Worm (Caenorhabditis elegans) whole organism, young adult: ENCODE data around the gene yif-1.
A peak's percentile ranks its signal among the peaks of the same experiment; 100 is the strongest.

Source experiments
- B0019.2 ChIP-seq: fragments of 200-800 bp; sonication (Bioruptor generic); conservative IDR thresholded peaks from 2 replicates; pipeline ENCODE4 v1.3.6; 2022; ENCODE audit warnings: missing genetic modification reagents, missing genetic modification characterization, missing compliant biosample characterization
- B0035.1 ChIP-seq: sonication (generic microtip); optimal IDR thresholded peaks from 2 replicates; lab custom pipeline; 2016; ENCODE audit warnings: missing genetic modification characterization, mild to moderate bottlenecking, missing compliant biosample characterization, missing genotype, missing genetic modification reagents
- B0261.1 ChIP-seq: sonication (generic microtip); optimal IDR thresholded peaks from 2 replicates; lab custom pipeline; 2016; ENCODE audit warnings: mild to moderate bottlenecking, missing genetic modification characterization, moderate library complexity, missing compliant biosample characterization
- F10E7.11 ChIP-seq: sonication (generic microtip); optimal IDR thresholded peaks from 2 replicates; lab custom pipeline; 2017; ENCODE audit warnings: mild to moderate bottlenecking, missing genetic modification characterization, moderate library complexity, missing compliant biosample characterization
- F23B12.7 ChIP-seq: sonication (generic microtip); optimal IDR thresholded peaks from 2 replicates; lab custom pipeline; 2017; ENCODE audit warnings: missing genetic modification characterization, mild to moderate bottlenecking, missing compliant biosample characterization, antibody characterized with exemption, moderate library complexity; ENCODE audit not compliant: insufficient read depth
- F33H1.4 ChIP-seq: fragments of 200-800 bp; sonication (Bioruptor generic); IDR thresholded peaks from 2 replicates; pipeline ENCODE4 v1.3.6; 2022; ENCODE audit warnings: missing genetic modification reagents, missing genetic modification characterization, missing compliant biosample characterization
- F57A8.1 ChIP-seq: fragments of 200-800 bp; sonication (Bioruptor generic); optimal IDR thresholded peaks from 2 replicates; lab custom pipeline; 2018; ENCODE audit warnings: mild to moderate bottlenecking, missing genetic modification characterization, moderate library complexity, missing compliant biosample characterization
- T07F8.4 ChIP-seq: sonication (generic microtip); optimal IDR thresholded peaks from 2 replicates; lab custom pipeline; 2016; ENCODE audit warnings: mild to moderate bottlenecking, missing genetic modification characterization, moderate library complexity, missing compliant biosample characterization
- Y53F4B.3 ChIP-seq: fragments of 200-800 bp; sonication (Bioruptor generic); IDR thresholded peaks from 2 replicates; pipeline ENCODE4 v1.3.6; 2022; ENCODE audit warnings: missing genetic modification reagents, missing genetic modification characterization, missing compliant biosample characterization
- aptf-3 ChIP-seq: fragments of 200-800 bp; sonication (Bioruptor generic); IDR thresholded peaks from 2 replicates; pipeline ENCODE4 v1.3.6; 2022; ENCODE audit warnings: missing genetic modification characterization, missing compliant biosample characterization
- atf-7 ChIP-seq: sonication (generic microtip); optimal IDR thresholded peaks from 2 replicates; lab custom pipeline; 2017; ENCODE audit warnings: mild to moderate bottlenecking, missing genetic modification characterization, missing compliant biosample characterization
- attf-5 ChIP-seq: fragments of 200-800 bp; sonication (Bioruptor generic); optimal IDR thresholded peaks from 2 replicates; lab custom pipeline; 2018; ENCODE audit warnings: mild to moderate bottlenecking, missing genetic modification characterization, missing compliant biosample characterization
- attf-6 ChIP-seq: fragments of 200-800 bp; sonication (Bioruptor generic); IDR thresholded peaks from 2 replicates; pipeline ENCODE4 v1.3.6; 2022; ENCODE audit warnings: missing genetic modification reagents, missing genetic modification characterization, missing compliant biosample characterization
- bed-2 ChIP-seq: fragments of 200-800 bp; sonication (Bioruptor generic); IDR thresholded peaks from 2 replicates; pipeline ENCODE4 v1.3.6; 2022; ENCODE audit warnings: missing genetic modification reagents, missing genetic modification characterization, missing compliant biosample characterization
- ccch-3 ChIP-seq: fragments of 200-800 bp; sonication (Bioruptor generic); optimal IDR thresholded peaks from 2 replicates; lab custom pipeline; 2018; ENCODE audit warnings: mild to moderate bottlenecking, missing genetic modification characterization, missing compliant biosample characterization
- cebp-1 ChIP-seq, 2 experiments: fragments of 200-800 bp in 1 of 2; sonication (Bioruptor generic) in 1 of 2; sonication (generic microtip) in 1 of 2; IDR thresholded peaks in 1 of 2; optimal IDR thresholded peaks in 1 of 2; 2 replicates each; pipeline versions ENCODE4 v1.3.6 to Lab custom; 2017 to 2022; ENCODE audit warnings: missing compliant biosample characterization in 2 of 2, missing genetic modification characterization in 2 of 2, mild to moderate bottlenecking in 1 of 2, missing genetic modification reagents in 1 of 2, moderate library complexity in 1 of 2
- dox-1 ChIP-seq: fragments of 200-800 bp; sonication (Bioruptor generic); IDR thresholded peaks from 2 replicates; pipeline ENCODE4 v1.3.6; 2022; ENCODE audit warnings: missing genetic modification reagents, missing genetic modification characterization, missing compliant biosample characterization
- dpff-1 ChIP-seq: sonication (generic microtip); optimal IDR thresholded peaks from 2 replicates; lab custom pipeline; 2017; ENCODE audit warnings: mild to moderate bottlenecking, missing genetic modification characterization, missing compliant biosample characterization
- dpl-1 ChIP-seq: fragments of 150-350 bp; optimal IDR thresholded peaks from 2 replicates; lab custom pipeline; 2014; ENCODE audit warnings: missing biosample characterization, missing genetic modification reagents, missing genetic modification characterization
- efl-1 ChIP-seq: fragments of 150-350 bp; optimal IDR thresholded peaks from 2 replicates; lab custom pipeline; 2014; ENCODE audit warnings: missing biosample characterization, missing genetic modification reagents, missing genetic modification characterization
- egl-18 ChIP-seq: fragments of 200-800 bp; sonication (Bioruptor generic); IDR thresholded peaks from 2 replicates; pipeline ENCODE4 v1.3.6; 2022; ENCODE audit warnings: missing genetic modification reagents, missing genetic modification characterization, missing compliant biosample characterization
- egl-44 ChIP-seq: fragments of 200-800 bp; sonication (Bioruptor generic); IDR thresholded peaks from 2 replicates; pipeline ENCODE4 v1.3.6; 2022; ENCODE audit warnings: missing genetic modification reagents, missing genetic modification characterization, missing compliant biosample characterization
- gei-17 ChIP-seq: fragments of 200-800 bp; sonication (Bioruptor generic); optimal IDR thresholded peaks from 2 replicates; lab custom pipeline; 2018; ENCODE audit warnings: mild to moderate bottlenecking, missing genetic modification characterization, missing compliant biosample characterization
- hlh-12 ChIP-seq: sonication (generic microtip); optimal IDR thresholded peaks from 2 replicates; lab custom pipeline; 2016; ENCODE audit warnings: missing genetic modification characterization, missing compliant biosample characterization
- hmg-1.2 ChIP-seq: fragments of 200-800 bp; sonication (Bioruptor generic); IDR thresholded peaks from 2 replicates; pipeline ENCODE4 v1.3.6; 2022; ENCODE audit warnings: missing genetic modification reagents, missing genetic modification characterization, missing compliant biosample characterization
- lin-35 ChIP-seq, 3 experiments: fragments of 150-350 bp in 2 of 3; sonication (generic microtip) in 1 of 3; optimal IDR thresholded peaks; 2 replicates each; lab custom pipeline; 2014 to 2018; ENCODE audit warnings: missing biosample characterization in 3 of 3, missing genetic modification characterization in 3 of 3, missing genetic modification reagents in 3 of 3
- lin-40 ChIP-seq: sonication (generic microtip); optimal IDR thresholded peaks from 2 replicates; lab custom pipeline; 2016; ENCODE audit warnings: missing genetic modification characterization, mild to moderate bottlenecking, missing compliant biosample characterization, missing genotype, missing genetic modification reagents
- lin-54 ChIP-seq: fragments of 200-800 bp; sonication (Bioruptor generic); optimal IDR thresholded peaks from 2 replicates; lab custom pipeline; 2018; ENCODE audit warnings: mild to moderate bottlenecking, missing genetic modification characterization, missing compliant biosample characterization
- lir-1 ChIP-seq: fragments of 200-800 bp; sonication (Bioruptor generic); conservative IDR thresholded peaks from 2 replicates; pipeline ENCODE4 v1.3.6; 2022; ENCODE audit warnings: missing genetic modification reagents, missing genetic modification characterization, missing compliant biosample characterization
- madf-10 ChIP-seq: sonication (generic microtip); optimal IDR thresholded peaks from 2 replicates; lab custom pipeline; 2016; ENCODE audit warnings: mild to moderate bottlenecking, missing genetic modification characterization, missing compliant biosample characterization
- madf-6 ChIP-seq: fragments of 200-800 bp; sonication (Bioruptor generic); IDR thresholded peaks from 2 replicates; pipeline ENCODE4 v1.3.6; 2022; ENCODE audit warnings: missing genetic modification reagents, missing genetic modification characterization, missing compliant biosample characterization
- madf-8 ChIP-seq: fragments of 200-800 bp; sonication (Bioruptor generic); conservative IDR thresholded peaks from 2 replicates; pipeline ENCODE4 v1.3.6; 2022; ENCODE audit warnings: missing genetic modification reagents, missing genetic modification characterization, missing compliant biosample characterization
- mcd-1 ChIP-seq: fragments of 200-800 bp; sonication (Bioruptor generic); IDR thresholded peaks from 2 replicates; pipeline ENCODE4 v1.3.6; 2022; ENCODE audit warnings: missing genetic modification reagents, missing genetic modification characterization, missing compliant biosample characterization
- mxl-1 ChIP-seq: sonication (generic microtip); optimal IDR thresholded peaks from 2 replicates; lab custom pipeline; 2016; ENCODE audit warnings: missing genetic modification characterization, missing compliant biosample characterization
- nfya-2 ChIP-seq: fragments of 200-800 bp; sonication (Bioruptor generic); IDR thresholded peaks from 2 replicates; pipeline ENCODE4 v1.3.6; 2022; ENCODE audit warnings: missing genetic modification reagents, missing genetic modification characterization, missing compliant biosample characterization
- nhr-80 ChIP-seq: sonication (generic microtip); optimal IDR thresholded peaks from 2 replicates; lab custom pipeline; 2016; ENCODE audit warnings: missing genetic modification characterization, missing compliant biosample characterization
- rcor-1 ChIP-seq: fragments of 200-800 bp; sonication (Bioruptor generic); IDR thresholded peaks from 2 replicates; pipeline ENCODE4 v1.3.6; 2022; ENCODE audit warnings: missing genetic modification reagents, missing genetic modification characterization, missing compliant biosample characterization
- repo-1 ChIP-seq: sonication (generic microtip); optimal IDR thresholded peaks from 2 replicates; lab custom pipeline; 2017; ENCODE audit warnings: mild to moderate bottlenecking, missing genetic modification characterization, missing compliant biosample characterization
- sdz-38 ChIP-seq: sonication (generic microtip); optimal IDR thresholded peaks from 2 replicates; lab custom pipeline; 2016; ENCODE audit warnings: missing genotype, missing genetic modification characterization, missing compliant biosample characterization
- snpc-4 ChIP-seq, 5 experiments: fragments of 150-350 bp in 1 of 5; sonication (generic microtip) in 4 of 5; optimal IDR thresholded peaks; 2 replicates each; lab custom pipeline; 2014 to 2018; ENCODE audit warnings: missing genetic modification characterization in 5 of 5, missing biosample characterization in 3 of 5, antibody characterized with exemption in 2 of 5, mild to moderate bottlenecking in 2 of 5, missing compliant biosample characterization in 2 of 5, missing genotype in 2 of 5, moderate library complexity in 2 of 5, missing genetic modification reagents in 1 of 5
- tbx-9 ChIP-seq: sonication (generic microtip); optimal IDR thresholded peaks from 2 replicates; lab custom pipeline; 2016; ENCODE audit warnings: borderline replicate concordance, missing genetic modification characterization, inconsistent platforms, missing compliant biosample characterization
- unc-62 ChIP-seq: fragments of 150-350 bp; optimal IDR thresholded peaks from 2 replicates; lab custom pipeline; 2014; ENCODE audit warnings: missing biosample characterization, missing genetic modification reagents, missing genetic modification characterization
- xnd-1 ChIP-seq: sonication (generic microtip); optimal IDR thresholded peaks from 2 replicates; lab custom pipeline; 2016; ENCODE audit warnings: missing genotype, missing genetic modification reagents, missing genetic modification characterization, missing compliant biosample characterization
- zim-3 ChIP-seq: sonication (generic microtip); optimal IDR thresholded peaks from 2 replicates; lab custom pipeline; 2017; ENCODE audit warnings: mild to moderate bottlenecking, missing genetic modification characterization, moderate library complexity, missing compliant biosample characterization
- ztf-18 ChIP-seq: sonication (generic microtip); optimal IDR thresholded peaks from 2 replicates; lab custom pipeline; 2016; ENCODE audit warnings: missing genotype, mild to moderate bottlenecking, missing genetic modification characterization, missing compliant biosample characterization
- ztf-28 ChIP-seq: fragments of 200-800 bp; sonication (Bioruptor generic); IDR thresholded peaks from 2 replicates; pipeline ENCODE4 v1.3.6; 2022; ENCODE audit warnings: missing genetic modification reagents, missing genetic modification characterization, missing compliant biosample characterization
- ztf-6 ChIP-seq: fragments of 200-800 bp; sonication (Bioruptor generic); IDR thresholded peaks from 2 replicates; pipeline ENCODE4 v1.3.6; 2022; ENCODE audit warnings: missing genetic modification reagents, missing genetic modification characterization, missing compliant biosample characterization

yif-1 gene

DNA sequence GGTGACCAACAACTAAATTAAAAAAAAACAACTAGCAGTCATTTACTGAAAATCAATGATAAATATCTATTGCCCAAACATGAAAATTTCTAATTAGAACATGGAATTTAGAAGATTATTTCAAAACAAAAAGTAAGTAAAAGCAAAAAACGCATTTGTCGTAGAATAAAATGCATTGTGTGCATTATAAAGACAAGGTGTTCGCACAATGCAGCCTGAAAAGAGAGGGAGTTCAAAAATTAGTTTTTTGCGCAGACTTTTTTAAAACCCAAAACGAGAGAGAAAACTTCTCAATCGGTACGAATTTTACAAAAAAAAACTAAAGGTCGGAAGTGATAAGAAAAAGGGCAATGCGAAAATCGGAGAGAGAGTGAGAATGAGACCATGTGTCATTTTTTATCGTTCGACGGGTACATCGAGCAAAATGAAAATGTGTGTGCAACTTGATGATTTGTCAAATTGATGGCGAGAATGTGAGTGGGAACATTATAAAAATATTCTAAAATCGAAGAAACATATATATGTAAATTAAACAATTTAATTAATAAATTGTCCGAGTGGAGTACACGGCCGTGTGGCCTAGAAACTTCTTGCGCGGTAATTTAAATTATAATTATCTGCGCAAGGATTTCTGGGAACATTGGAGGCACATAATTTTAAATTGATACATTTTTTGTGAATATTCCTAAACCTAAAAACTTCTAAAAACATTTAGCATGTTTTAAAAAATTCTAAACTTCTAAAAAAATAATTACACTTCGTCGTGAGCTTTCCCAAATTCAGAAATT is 23.1 kb downstream of the yif-1 start:
- TF ChIP-seq sdz-38 (tag; lab: Kevin White, UChicago): no peak
- 0 out of 2 replicates have a peak, but pooled peaks have one; percentile 10 for TF ChIP-seq madf-8 (GFP tag; lab: Robert Waterston, UW)
- no peak for TF ChIP-seq B0261.1 (tag; lab: Kevin White, UChicago)
- no peak for TF ChIP-seq aptf-3
- TF ChIP-seq lin-54 (GFP tag; lab: Kevin White, UChicago): peak; percentile 66
- TF ChIP-seq dpl-1 (GFP tag; lab: Kevin White, UChicago): peak; percentile 11
- TF ChIP-seq B0035.1: no peak
- TF ChIP-seq egl-18 (GFP tag; lab: Robert Waterston, UW): no peak
- no peak for TF ChIP-seq F57A8.1 (GFP tag; lab: Kevin White, UChicago)
- no peak for TF ChIP-seq egl-44 (GFP tag; lab: Robert Waterston, UW)
- no peak for TF ChIP-seq nfya-2 (GFP tag; lab: Robert Waterston, UW)
- TF ChIP-seq Y53F4B.3: no peak
- TF ChIP-seq B0019.2: no peak
- no peak for TF ChIP-seq xnd-1 (tag; lab: Kevin White, UChicago)
- TF ChIP-seq attf-5 (GFP tag; lab: Kevin White, UChicago): peak; percentile 17
- TF ChIP-seq mcd-1: no peak
- no peak for TF ChIP-seq ztf-18 (tag; lab: Kevin White, UChicago)
- no peak for TF ChIP-seq attf-6 (GFP tag; lab: Robert Waterston, UW)
- TF ChIP-seq lin-35 (GFP tag; optimal IDR thresholded peaks at IDR 0.05; lab: Kevin White, UChicago): peak in 1 of 3 experiments; percentile 70
- TF ChIP-seq madf-6 (GFP tag; lab: Robert Waterston, UW): peak; percentile 60; the same call in 1 of the 2 replicates
- peak; percentile 50 for TF ChIP-seq dox-1
- TF ChIP-seq efl-1 (GFP tag; lab: Kevin White, UChicago): peak; percentile 57
- no peak for TF ChIP-seq mxl-1 (tag; lab: Kevin White, UChicago)
- no peak for TF ChIP-seq hlh-12 (tag; lab: Kevin White, UChicago)
- no peak for TF ChIP-seq atf-7 (tag; lab: Kevin White, UChicago)
- TF ChIP-seq hmg-1.2 (GFP tag; lab: Robert Waterston, UW): no peak
- no peak for TF ChIP-seq ztf-6 (GFP tag; lab: Robert Waterston, UW)
- no peak for TF ChIP-seq F33H1.4 (GFP tag; lab: Robert Waterston, UW)
- TF ChIP-seq gei-17 (GFP tag; lab: Kevin White, UChicago): no peak
- no peak for TF ChIP-seq rcor-1 (GFP tag; lab: Robert Waterston, UW)
- no peak for TF ChIP-seq repo-1 (tag; lab: Kevin White, UChicago)
- TF ChIP-seq F23B12.7 (tag; lab: Kevin White, UChicago): peak; percentile 17
- no peak for TF ChIP-seq zim-3 (tag; lab: Kevin White, UChicago)
- TF ChIP-seq cebp-1 (GFP tag; IDR thresholded peaks at IDR 0.05; lab: Robert Waterston, UW): no peak
- peak; percentile 9 for TF ChIP-seq cebp-1 (tag; optimal IDR thresholded peaks at IDR 0.05; lab: Kevin White, UChicago)
- 0 out of 2 replicates have a peak, but pooled peaks have one; percentile 23 for TF ChIP-seq lir-1 (GFP tag; lab: Robert Waterston, UW)
- no peak for TF ChIP-seq dpff-1 (tag; lab: Kevin White, UChicago)
- no peak for TF ChIP-seq F10E7.11 (tag; lab: Kevin White, UChicago)
- TF ChIP-seq tbx-9 (tag; lab: Kevin White, UChicago): no peak
- TF ChIP-seq madf-10 (tag; lab: Kevin White, UChicago): no peak
- no peak for TF ChIP-seq snpc-4 (GFP tag; optimal IDR thresholded peaks at IDR 0.05; lab: Kevin White, UChicago)
- TF ChIP-seq snpc-4 (tag; optimal IDR thresholded peaks at IDR 0.05; lab: Kevin White, UChicago): peak in 1 of 4 experiments; percentile 34
- no peak for TF ChIP-seq ztf-28 (GFP tag; lab: Robert Waterston, UW)
- no peak for TF ChIP-seq bed-2 (GFP tag; lab: Robert Waterston, UW)
- TF ChIP-seq lin-40 (tag; lab: Kevin White, UChicago): peak; percentile 41
- no peak for TF ChIP-seq ccch-3 (GFP tag; lab: Kevin White, UChicago)
- TF ChIP-seq nhr-80 (tag; lab: Kevin White, UChicago): peak; percentile 79
- TF ChIP-seq T07F8.4: no peak
- no peak for TF ChIP-seq unc-62 (GFP tag; lab: Kevin White, UChicago)
